Worm (Caenorhabditis elegans): Measurements from ENCODE around the gene F54H5.3.

F54H5.3 gene

DNA sequence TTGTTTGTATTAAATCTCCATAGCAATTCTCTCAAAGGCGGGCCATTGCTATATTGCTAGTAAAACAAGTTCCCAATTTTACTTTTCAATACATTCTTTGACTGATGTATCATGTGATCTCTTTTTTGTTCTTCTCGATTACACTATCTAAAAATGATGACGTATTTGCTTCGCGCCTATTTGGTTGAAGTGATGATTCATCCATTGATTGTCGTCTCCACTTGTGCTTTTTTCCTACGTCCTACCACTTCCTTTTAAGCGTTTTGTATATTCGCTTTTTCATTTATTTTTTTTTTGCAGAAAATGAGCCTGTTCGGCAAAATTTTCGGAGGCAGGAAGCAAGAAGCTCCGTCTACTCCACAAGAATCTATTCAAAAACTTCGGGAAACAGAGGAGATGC, 32.6 kb upstream of the F54H5.3 start, which contains the start of gene vps-32.1:
Gene vps-32.1, plus strand, starts transcription at position 301 of the 400 bp plus-strand sequence.
- TF ChIP-seq mef-2 (tag; optimal IDR thresholded peaks at IDR 0.05) (no peak), tlp-1 (tag; optimal IDR thresholded peaks at IDR 0.05) (no peak), pqm-1 (tag; optimal IDR thresholded peaks at IDR 0.05) (no peak), alr-1 (tag; optimal IDR thresholded peaks at IDR 0.05; ENCODE audit: borderline replicate concordance) (no peak), C34B4.2 (tag; optimal IDR thresholded peaks at IDR 0.05) (no peak), nhr-77 (tag; optimal IDR thresholded peaks at IDR 0.05) (no peak), pax-3 (tag; optimal IDR thresholded peaks at IDR 0.05) (no peak), fkh-8 (tag; optimal IDR thresholded peaks at IDR 0.05) (no peak), vab-15 (tag; optimal IDR thresholded peaks at IDR 0.05) (no peak), ceh-88 (GFP tag; IDR thresholded peaks at IDR 0.05) (no peak), jun-1 (tag; optimal IDR thresholded peaks at IDR 0.05) (peak; percentile 49), nhr-76 (tag; optimal IDR thresholded peaks at IDR 0.05) (no peak), dpl-1 (GFP tag; optimal IDR thresholded peaks at IDR 0.05) (peak in 1 of 3 experiments; percentile 15), zag-1 (tag; optimal IDR thresholded peaks at IDR 0.05) (no peak), zip-4 (GFP tag; optimal IDR thresholded peaks at IDR 0.05) (no peak), C16A3.4 (tag; optimal IDR thresholded peaks at IDR 0.05) (no peak), ets-5 (GFP tag; IDR thresholded peaks at IDR 0.05) (no peak), F16B12.6 (tag; optimal IDR thresholded peaks at IDR 0.05) (no peak), irx-1 (tag; optimal IDR thresholded peaks at IDR 0.05) (no peak), rnt-1 (tag; optimal IDR thresholded peaks at IDR 0.05) (no peak), dsc-1 (tag; optimal IDR thresholded peaks at IDR 0.05) (no peak), fos-1 (tag; optimal IDR thresholded peaks at IDR 0.05) (peak; percentile 40), ztf-4 (tag; optimal IDR thresholded peaks at IDR 0.05) (no peak), ces-1 (GFP tag; optimal IDR thresholded peaks at IDR 0.05) (no peak), ama-1 (optimal IDR thresholded peaks at IDR 0.05) (no peak), sptf-1 (tag; optimal IDR thresholded peaks at IDR 0.05) (no peak), nhr-237 (tag; optimal IDR thresholded peaks at IDR 0.05) (no peak), unc-86 (tag; optimal IDR thresholded peaks at IDR 0.05) (no peak), lin-39 (tag; optimal IDR thresholded peaks at IDR 0.05) (no peak), snpc-4 (tag; optimal IDR thresholded peaks at IDR 0.05) (no peak), lin-35 (GFP tag; optimal IDR thresholded peaks at IDR 0.05) (peak in 1 of 2 experiments; percentile 4), tbx-2 (tag; optimal IDR thresholded peaks at IDR 0.05) (no peak), nhr-47 (tag; optimal IDR thresholded peaks at IDR 0.05) (no peak), lin-14 (GFP tag; optimal IDR thresholded peaks at IDR 0.05) (no peak), isw-1 (GFP tag; IDR thresholded peaks at IDR 0.05) (no peak), nhr-84 (tag; optimal IDR thresholded peaks at IDR 0.05) (no peak), nhr-12 (tag; optimal IDR thresholded peaks at IDR 0.05) (no peak), elt-3 (tag; optimal IDR thresholded peaks at IDR 0.05) (peak in 1 of 6 experiments; percentile 29), xbp-1 (tag; optimal IDR thresholded peaks at IDR 0.05) (no peak), sup-37 (GFP tag; optimal IDR thresholded peaks at IDR 0.05) (no peak), blmp-1 (tag; optimal IDR thresholded peaks at IDR 0.05) (peak; percentile 28), Y116A8C.19 (tag; optimal IDR thresholded peaks at IDR 0.05; ENCODE audit: borderline replicate concordance) (no peak), lsy-2 (tag; optimal IDR thresholded peaks at IDR 0.05) (no peak), C04F5.9 (tag; optimal IDR thresholded peaks at IDR 0.05) (no peak)

DNA sequence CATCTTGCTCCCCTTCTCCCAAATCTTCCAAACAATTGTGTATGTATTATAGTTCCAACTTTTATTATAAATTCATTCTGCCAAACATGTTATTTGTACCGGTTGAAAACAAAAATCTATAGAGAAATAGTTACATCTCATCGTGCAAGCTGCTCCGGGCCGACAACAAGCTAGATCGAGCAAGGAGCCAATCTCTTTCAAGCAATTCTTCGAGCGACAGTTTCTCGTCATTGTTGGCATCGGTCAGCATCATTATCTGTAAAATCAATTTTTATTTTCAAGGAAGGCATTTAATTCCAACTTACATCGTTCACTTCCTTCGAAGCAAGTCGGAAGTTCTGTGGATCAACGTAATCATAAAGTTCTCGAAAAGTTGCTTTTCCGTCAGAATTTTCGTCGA, 31.0 kb upstream of the F54H5.3 start:
- TF ChIP-seq irx-1 (tag; optimal IDR thresholded peaks at IDR 0.05) (no peak), efl-1 (optimal IDR thresholded peaks at IDR 0.05) (no peak), efl-1 (GFP tag; optimal IDR thresholded peaks at IDR 0.05 in 1 of 2) (peak in 1 of 2 experiments; percentile 69), ama-1 (optimal IDR thresholded peaks at IDR 0.05) (peak; percentile 18)
